Fruit fly (Drosophila melanogaster): ENCODE measurements around the gene SdhD.

The SdhD gene

DNA sequence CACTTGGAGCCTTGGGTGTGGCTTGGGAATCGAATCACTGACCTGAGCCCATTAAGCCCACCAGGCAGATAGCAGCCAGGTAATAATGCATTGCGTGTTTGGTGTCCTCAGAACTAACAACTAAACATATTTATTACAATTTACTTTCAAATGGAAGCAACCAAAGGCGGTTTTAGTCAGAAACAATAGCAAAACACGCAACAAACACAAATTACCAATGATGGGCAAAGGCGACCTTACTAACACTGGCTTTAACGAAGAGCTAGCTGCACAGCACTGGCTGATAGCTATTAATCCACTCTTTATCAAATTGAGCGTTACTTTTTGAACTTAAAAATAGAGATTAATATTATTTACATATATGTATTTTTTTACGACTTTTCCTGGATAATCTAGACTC lies 2.6 kb upstream of the SdhD start, which contains the start of gene udt:
Gene udt, minus strand, starts transcription at position 249 of the 400 bp plus-strand sequence.
- TF ChIP-seq psq (GFP tag; optimal IDR thresholded peaks at IDR 0.05): peak; percentile 28
- no peak for TF ChIP-seq pan (optimal IDR thresholded peaks at IDR 0.05)
- peak; percentile 20 for TF ChIP-seq Hr83 (GFP tag; optimal IDR thresholded peaks at IDR 0.05; ENCODE audit: poor library complexity, severe bottlenecking)
- TF ChIP-seq Mio (GFP tag; optimal IDR thresholded peaks at IDR 0.05): no peak
- peak; percentile 39 for TF ChIP-seq Myc (optimal IDR thresholded peaks at IDR 0.05)
- TF ChIP-seq br (GFP tag; optimal IDR thresholded peaks at IDR 0.05): peak; percentile 0
- no peak for TF ChIP-seq jim (GFP tag; optimal IDR thresholded peaks at IDR 0.05)
- no peak for TF ChIP-seq lola (GFP tag; optimal IDR thresholded peaks at IDR 0.05)
- TF ChIP-seq rgr (GFP tag; optimal IDR thresholded peaks at IDR 0.05): no peak
- TF ChIP-seq ey (GFP tag; optimal IDR thresholded peaks at IDR 0.05): no peak
- no peak for TF ChIP-seq Sp1 (GFP tag; optimal IDR thresholded peaks at IDR 0.05)
- TF ChIP-seq Dif (GFP tag; optimal IDR thresholded peaks at IDR 0.05; ENCODE audit: partially characterized antibody): no peak
- no peak for TF ChIP-seq dsf (GFP tag; optimal IDR thresholded peaks at IDR 0.05; ENCODE audit: borderline replicate concordance)
- TF ChIP-seq sage (GFP tag; optimal IDR thresholded peaks at IDR 0.05): no peak
- TF ChIP-seq sv (GFP tag; optimal IDR thresholded peaks at IDR 0.05): peak; percentile 26
- TF ChIP-seq usp (GFP tag; optimal IDR thresholded peaks at IDR 0.05): no peak
- TF ChIP-seq OdsH (GFP tag; optimal IDR thresholded peaks at IDR 0.05): no peak
- no peak for TF ChIP-seq Vsx2 (GFP tag; optimal IDR thresholded peaks at IDR 0.05; ENCODE audit: partially characterized antibody)
- no peak for TF ChIP-seq fru (GFP tag; optimal IDR thresholded peaks at IDR 0.05)
- peak; percentile 46 for TF ChIP-seq Hnf4 (GFP tag; optimal IDR thresholded peaks at IDR 0.05)
- no peak for TF ChIP-seq Abd-B (GFP tag; optimal IDR thresholded peaks at IDR 0.05)

dm6 chr3R:23757912-23758607 lies 2.3 kb downstream of the SdhD start, which contains the start of the genes PTPMT1 and Hrd3:
TSS of gene PTPMT1 (plus strand) at chr3R:23758339.
TSS of gene Hrd3 (minus strand) at chr3R:23758557.
- TF ChIP-seq CrebA (GFP tag; optimal IDR thresholded peaks at IDR 0.05; ENCODE audit: borderline replicate concordance): no peak
- TF ChIP-seq tai (GFP tag; optimal IDR thresholded peaks at IDR 0.05): no peak
- TF ChIP-seq br (GFP tag; optimal IDR thresholded peaks at IDR 0.05): peak; percentile 98
- no peak for TF ChIP-seq brk (GFP tag; optimal IDR thresholded peaks at IDR 0.05)
- peak; percentile 99 for TF ChIP-seq sv (GFP tag; optimal IDR thresholded peaks at IDR 0.05)
- peak; percentile 98 for TF ChIP-seq OdsH (GFP tag; optimal IDR thresholded peaks at IDR 0.05)
- TF ChIP-seq jim (GFP tag; optimal IDR thresholded peaks at IDR 0.05): peak; percentile 68
- no peak for TF ChIP-seq N (GFP tag; optimal IDR thresholded peaks at IDR 0.05)
- TF ChIP-seq sage (GFP tag; optimal IDR thresholded peaks at IDR 0.05): peak; percentile 96
- peak; percentile 99 for TF ChIP-seq dmrt93B (GFP tag; optimal IDR thresholded peaks at IDR 0.05)
- TF ChIP-seq dsf (GFP tag; optimal IDR thresholded peaks at IDR 0.05; ENCODE audit: borderline replicate concordance): peak; percentile 93
- TF ChIP-seq Vsx2 (GFP tag; optimal IDR thresholded peaks at IDR 0.05; ENCODE audit: partially characterized antibody): no peak
- peak; percentile 97 for TF ChIP-seq ey (GFP tag; optimal IDR thresholded peaks at IDR 0.05)
- peak; percentile 95 for TF ChIP-seq GATAd (GFP tag; optimal IDR thresholded peaks at IDR 0.05)
- TF ChIP-seq Rel (GFP tag; optimal IDR thresholded peaks at IDR 0.05): peak; percentile 81
- peak; percentile 89 for TF ChIP-seq Rel (tag; optimal IDR thresholded peaks at IDR 0.05)
- no peak for TF ChIP-seq Dfd (GFP tag; optimal IDR thresholded peaks at IDR 0.05)
- TF ChIP-seq rgr (GFP tag; optimal IDR thresholded peaks at IDR 0.05): peak; percentile 98
- TF ChIP-seq HLH106 (tag; optimal IDR thresholded peaks at IDR 0.05): peak; percentile 99
- TF ChIP-seq pan (optimal IDR thresholded peaks at IDR 0.05): no peak
- peak; percentile 99 for TF ChIP-seq h (GFP tag; optimal IDR thresholded peaks at IDR 0.05)
- peak; percentile 97 for TF ChIP-seq psq (GFP tag; optimal IDR thresholded peaks at IDR 0.05)
- peak; percentile 96 for TF ChIP-seq CG9705 (GFP tag; optimal IDR thresholded peaks at IDR 0.05)
- TF ChIP-seq dl (GFP tag; optimal IDR thresholded peaks at IDR 0.05; ENCODE audit: insufficient read depth in 1 of 2, partially characterized antibody in 2 of 2): no peak
- peak; percentile 90 for TF ChIP-seq CG32264 (GFP tag; optimal IDR thresholded peaks at IDR 0.05)
- TF ChIP-seq Dif (GFP tag; optimal IDR thresholded peaks at IDR 0.05; ENCODE audit: partially characterized antibody): peak; percentile 1
- peak; percentile 99 for TF ChIP-seq fru (GFP tag; optimal IDR thresholded peaks at IDR 0.05)
- TF ChIP-seq Myc (optimal IDR thresholded peaks at IDR 0.05): no peak
- TF ChIP-seq usp (GFP tag; optimal IDR thresholded peaks at IDR 0.05): no peak
- peak; percentile 85 for TF ChIP-seq Hr83 (GFP tag; optimal IDR thresholded peaks at IDR 0.05; ENCODE audit: poor library complexity, severe bottlenecking)
- peak; percentile 92 to 99 for TF ChIP-seq foxo (GFP tag; optimal IDR thresholded peaks at IDR 0.05)
- TF ChIP-seq woc (GFP tag; optimal IDR thresholded peaks at IDR 0.05): peak; percentile 94
- TF ChIP-seq Hnf4 (GFP tag; optimal IDR thresholded peaks at IDR 0.05): peak; percentile 95
- TF ChIP-seq Hr78 (GFP tag; optimal IDR thresholded peaks at IDR 0.05): no peak
- peak; percentile 85 for TF ChIP-seq Mio (GFP tag; optimal IDR thresholded peaks at IDR 0.05)
- no peak for TF ChIP-seq Abd-B (GFP tag; optimal IDR thresholded peaks at IDR 0.05)
- peak; percentile 97 for TF ChIP-seq Jra (GFP tag; optimal IDR thresholded peaks at IDR 0.05)
- no peak for TF ChIP-seq lola (GFP tag; optimal IDR thresholded peaks at IDR 0.05)
- peak; percentile 99 for TF ChIP-seq Sp1 (GFP tag; optimal IDR thresholded peaks at IDR 0.05)

All from whole organism, wandering third instar larva.